Fruit fly (Drosophila melanogaster) whole organism, embryonic: Measurements from ENCODE around the gene CG33489.
A peak's percentile ranks its signal among the peaks of the same experiment; 100 is the strongest.

Experiments used
- B-H2 ChIP-seq: fragments of 200-800 bp; sonication (Bioruptor generic); optimal IDR thresholded peaks from 2 replicates; lab custom pipeline; 2018; ENCODE audit warnings: missing biosample characterization, mild to moderate bottlenecking, missing genetic modification characterization
- BEAF-32 ChIP-seq: fragments of 200-800 bp; sonication (Bioruptor generic); optimal IDR thresholded peaks from 3 replicates; lab custom pipeline; 2017; ENCODE audit warnings: missing biosample characterization, missing genetic modification characterization, mild to moderate bottlenecking, moderate library complexity, missing genetic modification reagents
- Bdp1 ChIP-seq: fragments of 200-800 bp; sonication (Bioruptor generic); optimal IDR thresholded peaks from 3 replicates; lab custom pipeline; 2016; ENCODE audit warnings: missing biosample characterization, missing genetic modification characterization
- CG10543 ChIP-seq: fragments of 200-800 bp; sonication (Bioruptor generic); optimal IDR thresholded peaks from 3 replicates; lab custom pipeline; 2017; ENCODE audit warnings: missing biosample characterization, mild to moderate bottlenecking, missing genetic modification characterization, moderate library complexity
- CG10979 ChIP-seq: fragments of 200-800 bp; sonication (Bioruptor generic); optimal IDR thresholded peaks from 2 replicates; lab custom pipeline; 2018; ENCODE audit warnings: missing biosample characterization, mild to moderate bottlenecking, missing genetic modification characterization, moderate library complexity
- CG11560 ChIP-seq: fragments of 200-800 bp; sonication (Bioruptor generic); IDR thresholded peaks from 3 replicates; pipeline ENCODE4 v1.3.6; 2022; ENCODE audit warnings: missing biosample characterization, missing genetic modification characterization
- CG11696 ChIP-seq: fragments of 200-800 bp; sonication (Bioruptor generic); IDR thresholded peaks from 2 replicates; pipeline ENCODE4 v1.3.6; 2022; ENCODE audit warnings: missing biosample characterization, missing genetic modification characterization
- CG15479 ChIP-seq: fragments of 200-800 bp; sonication (Bioruptor generic); optimal IDR thresholded peaks from 3 replicates; lab custom pipeline; 2019; ENCODE audit warnings: missing biosample characterization, mild to moderate bottlenecking, missing genetic modification characterization, moderate library complexity
- CG16779 ChIP-seq: fragments of 200-800 bp; sonication (Bioruptor generic); IDR thresholded peaks from 2 replicates; pipeline ENCODE4 v1.3.6; 2022; ENCODE audit warnings: missing biosample characterization, missing genetic modification characterization
- CG16815 ChIP-seq: fragments of 200-800 bp; sonication (Bioruptor generic); optimal IDR thresholded peaks from 3 replicates; lab custom pipeline; 2017; ENCODE audit warnings: missing biosample characterization, mild to moderate bottlenecking, missing genetic modification characterization
- CG17186 ChIP-seq: fragments of 200-800 bp; sonication (Bioruptor generic); optimal IDR thresholded peaks from 3 replicates; lab custom pipeline; 2017; ENCODE audit warnings: missing biosample characterization, missing genetic modification reagents, missing genetic modification characterization
- CG17359 ChIP-seq: fragments of 200-800 bp; sonication (Bioruptor generic); optimal IDR thresholded peaks from 3 replicates; lab custom pipeline; 2018; ENCODE audit warnings: missing biosample characterization, mild to moderate bottlenecking, missing genetic modification characterization, moderate library complexity
- CG17802 ChIP-seq: fragments of 200-800 bp; sonication (Bioruptor generic); optimal IDR thresholded peaks from 2 replicates; lab custom pipeline; 2018; ENCODE audit warnings: missing biosample characterization, mild to moderate bottlenecking, missing genetic modification characterization, moderate library complexity
- CG17829 ChIP-seq: fragments of 200-800 bp; optimal IDR thresholded peaks from 2 replicates; lab custom pipeline; 2019; ENCODE audit warnings: missing biosample characterization, mild to moderate bottlenecking, missing genetic modification characterization, moderate library complexity
- CG18011 ChIP-seq: fragments of 200-800 bp; sonication (Bioruptor generic); optimal IDR thresholded peaks from 2 replicates; lab custom pipeline; 2017; ENCODE audit warnings: missing biosample characterization, missing genetic modification characterization, mild to moderate bottlenecking, moderate library complexity, missing genotype
- CG18599 ChIP-seq: fragments of 200-800 bp; sonication (Bioruptor generic); optimal IDR thresholded peaks from 3 replicates; lab custom pipeline; 2017; ENCODE audit warnings: missing biosample characterization, missing genetic modification characterization, mild to moderate bottlenecking, moderate library complexity, missing genetic modification reagents
- CG18764 ChIP-seq: fragments of 200-800 bp; sonication (Bioruptor generic); optimal IDR thresholded peaks from 3 replicates; lab custom pipeline; 2016; ENCODE audit warnings: missing biosample characterization, missing genetic modification characterization
- CG2875 ChIP-seq: fragments of 200-800 bp; sonication (Bioruptor generic); optimal IDR thresholded peaks from 2 replicates; lab custom pipeline; 2017; ENCODE audit warnings: missing biosample characterization, mild to moderate bottlenecking, missing genetic modification characterization, missing genetic modification reagents
- CG3065 ChIP-seq: fragments of 200-800 bp; sonication (Bioruptor generic); optimal IDR thresholded peaks from 2 replicates; lab custom pipeline; 2016; ENCODE audit warnings: missing biosample characterization, missing genetic modification characterization
- CG31365 ChIP-seq: fragments of 200-800 bp; sonication (Bioruptor generic); optimal IDR thresholded peaks from 2 replicates; lab custom pipeline; 2018; ENCODE audit warnings: missing biosample characterization, mild to moderate bottlenecking, missing genetic modification characterization
- CG3407 ChIP-seq: fragments of 200-800 bp; sonication (Bioruptor generic); optimal IDR thresholded peaks from 2 replicates; lab custom pipeline; 2018; ENCODE audit warnings: missing biosample characterization, mild to moderate bottlenecking, missing genetic modification characterization
- CG4707 ChIP-seq: fragments of 200-800 bp; sonication (Bioruptor generic); optimal IDR thresholded peaks from 2 replicates; lab custom pipeline; 2018; ENCODE audit warnings: missing biosample characterization, mild to moderate bottlenecking, missing genetic modification characterization, moderate library complexity
- CG6175 ChIP-seq: fragments of 200-800 bp; sonication (Bioruptor generic); IDR thresholded peaks from 3 replicates; pipeline ENCODE4 v1.3.6; 2022; ENCODE audit warnings: missing biosample characterization, missing genetic modification characterization
- CG7271 ChIP-seq: fragments of 200-800 bp; sonication (Bioruptor generic); optimal IDR thresholded peaks from 2 replicates; lab custom pipeline; 2018; ENCODE audit warnings: missing biosample characterization, mild to moderate bottlenecking, missing genetic modification characterization, moderate library complexity
- CG7357 ChIP-seq: fragments of 200-800 bp; sonication (Bioruptor generic); IDR thresholded peaks from 3 replicates; pipeline ENCODE4 v1.3.6; 2022; ENCODE audit warnings: missing biosample characterization, missing genetic modification characterization
- CG7786 ChIP-seq: fragments of 200-800 bp; sonication (Bioruptor generic); optimal IDR thresholded peaks from 2 replicates; lab custom pipeline; 2016; ENCODE audit warnings: missing biosample characterization, missing genetic modification characterization
- CG7928 ChIP-seq: fragments of 200-800 bp; sonication (Bioruptor generic); optimal IDR thresholded peaks from 2 replicates; lab custom pipeline; 2017; ENCODE audit warnings: missing biosample characterization, mild to moderate bottlenecking, missing genetic modification characterization
- CG8388 ChIP-seq: fragments of 200-800 bp; sonication (Bioruptor generic); optimal IDR thresholded peaks from 2 replicates; lab custom pipeline; 2019; ENCODE audit warnings: missing biosample characterization, mild to moderate bottlenecking, missing genetic modification characterization, moderate library complexity
- Dp ChIP-seq: fragments of 200-800 bp; sonication (Bioruptor generic); optimal IDR thresholded peaks from 2 replicates; lab custom pipeline; 2018; ENCODE audit warnings: missing biosample characterization, mild to moderate bottlenecking, missing genetic modification characterization, moderate library complexity
- Drgx ChIP-seq: fragments of 200-800 bp; sonication (Bioruptor generic); IDR thresholded peaks from 2 replicates; pipeline ENCODE4 v1.3.6; 2022; ENCODE audit warnings: missing biosample characterization, missing genetic modification characterization
- Fer1 ChIP-seq: fragments of 200-800 bp; sonication (Bioruptor generic); optimal IDR thresholded peaks from 2 replicates; lab custom pipeline; 2017; ENCODE audit warnings: missing biosample characterization, mild to moderate bottlenecking, missing genetic modification characterization
- H2.0 ChIP-seq: fragments of 200-800 bp; sonication (Bioruptor generic); IDR thresholded peaks from 2 replicates; pipeline ENCODE4 v1.3.6; 2022; ENCODE audit warnings: missing biosample characterization, missing genetic modification characterization
- Med ChIP-seq: fragments of 200-800 bp; sonication (Bioruptor generic); peaks from one replicate; lab custom pipeline; 2016; ENCODE audit warnings: missing biosample characterization, missing genetic modification characterization, mild to moderate bottlenecking, inconsistent platforms, moderate library complexity
- Oli ChIP-seq: fragments of 200-800 bp; sonication (Bioruptor generic); optimal IDR thresholded peaks from 2 replicates; lab custom pipeline; 2018; ENCODE audit warnings: missing biosample characterization, mild to moderate bottlenecking, missing genetic modification characterization, moderate library complexity
- Rfx ChIP-seq: fragments of 200-800 bp; sonication (Bioruptor generic); IDR thresholded peaks from 2 replicates; pipeline ENCODE4 v1.3.6; 2022; ENCODE audit warnings: missing biosample characterization, missing genetic modification characterization
- Ssrp ChIP-seq: fragments of 200-800 bp; sonication (Bioruptor generic); optimal IDR thresholded peaks from 2 replicates; lab custom pipeline; 2018; ENCODE audit warnings: missing biosample characterization, mild to moderate bottlenecking, missing genetic modification characterization, moderate library complexity
- YL-1 ChIP-seq: fragments of 200-800 bp; sonication (Bioruptor generic); optimal IDR thresholded peaks from 3 replicates; lab custom pipeline; 2017; ENCODE audit warnings: missing biosample characterization, mild to moderate bottlenecking, missing genetic modification characterization
- ap ChIP-seq: fragments of 200-800 bp; sonication (Bioruptor generic); IDR thresholded peaks from 2 replicates; pipeline ENCODE4 v1.3.6; 2022; ENCODE audit warnings: missing biosample characterization, missing genetic modification characterization
- chif ChIP-seq, 2 experiments: fragments of 200-800 bp; sonication (Bioruptor generic); optimal IDR thresholded peaks; 3 replicates each; lab custom pipeline; 2016; ENCODE audit warnings: missing biosample characterization in 2 of 2, missing genetic modification characterization in 2 of 2
- crol ChIP-seq: fragments of 200-800 bp; sonication (Bioruptor generic); IDR thresholded peaks from 2 replicates; pipeline ENCODE4 v1.3.6; 2022; ENCODE audit warnings: missing biosample characterization, missing genetic modification characterization
- crp ChIP-seq, 2 experiments: fragments of 200-800 bp; sonication (Bioruptor generic); optimal IDR thresholded peaks; 2 replicates in 1 of 2; 3 replicates in 1 of 2; lab custom pipeline; 2017; ENCODE audit warnings: missing biosample characterization in 2 of 2, missing genetic modification characterization in 2 of 2, mild to moderate bottlenecking in 1 of 2, moderate library complexity in 1 of 2
- disco-r ChIP-seq: fragments of 200-800 bp; sonication (Bioruptor generic); optimal IDR thresholded peaks from 2 replicates; lab custom pipeline; 2016; ENCODE audit warnings: missing biosample characterization, missing genetic modification characterization
- kay ChIP-seq: fragments of 200-800 bp; sonication (Bioruptor generic); optimal IDR thresholded peaks from 2 replicates; lab custom pipeline; 2016; ENCODE audit warnings: missing biosample characterization, missing genetic modification characterization
- mirr ChIP-seq: fragments of 200-800 bp; sonication (Bioruptor generic); optimal IDR thresholded peaks from 3 replicates; lab custom pipeline; 2018; ENCODE audit warnings: missing biosample characterization, mild to moderate bottlenecking, missing genetic modification characterization
- nerfin-2 ChIP-seq: fragments of 200-800 bp; sonication (Bioruptor generic); IDR thresholded peaks from 2 replicates; pipeline ENCODE4 v1.3.6; 2022; ENCODE audit warnings: missing biosample characterization, missing genetic modification characterization; ENCODE audit not compliant: partially characterized antibody
- pho ChIP-seq: fragments of 200-800 bp; sonication (Bioruptor generic); optimal IDR thresholded peaks from 2 replicates; lab custom pipeline; 2016; ENCODE audit warnings: missing biosample characterization, missing genetic modification characterization
- run ChIP-seq: fragments of 200-800 bp; sonication (Bioruptor generic); optimal IDR thresholded peaks from 3 replicates; lab custom pipeline; 2018; ENCODE audit warnings: missing biosample characterization, mild to moderate bottlenecking, missing genetic modification characterization
- sr ChIP-seq: fragments of 200-800 bp; sonication (Bioruptor generic); IDR thresholded peaks from 3 replicates; pipeline ENCODE4 v1.3.6; 2022; ENCODE audit warnings: missing biosample characterization, missing genetic modification characterization
- tgo ChIP-seq: fragments of 200-800 bp; sonication (Bioruptor generic); IDR thresholded peaks from 3 replicates; pipeline ENCODE4 v1.3.6; 2022; ENCODE audit warnings: missing biosample characterization, missing genetic modification characterization
- wor ChIP-seq: fragments of 200-800 bp; sonication (Bioruptor generic); IDR thresholded peaks from 2 replicates; pipeline ENCODE4 v1.3.6; 2022; ENCODE audit warnings: missing biosample characterization, missing genetic modification characterization

Gene CG33489

dm6 chr3L:11623245-11623883 lies 46.5 kb upstream of the CG33489 start (continued):
- TF ChIP-seq CG17829, result no peak
- no peak for TF ChIP-seq CG16779 (GFP tag; lab: Robert Waterston, UW)
- peak in 1 of 2 experiments; percentile 87 for TF ChIP-seq crp (GFP tag; optimal IDR thresholded peaks at IDR 0.05; lab: Kevin White, UChicago)
- no peak for TF ChIP-seq kay (GFP tag; lab: Kevin White, UChicago)
- TF ChIP-seq CG7786, result no peak
- no peak for TF ChIP-seq CG31365
- TF ChIP-seq CG16815, result no peak
- no peak for TF ChIP-seq Ssrp (tag; lab: Kevin White, UChicago)
- no peak for TF ChIP-seq CG18011 (GFP tag; lab: Kevin White, UChicago)
- TF ChIP-seq Dp (GFP tag; lab: Kevin White, UChicago), result peak; percentile 18
- no peak for TF ChIP-seq CG3407
- peak; percentile 27 for TF ChIP-seq Med (GFP tag; lab: Kevin White, UChicago)
- TF ChIP-seq chif (GFP tag; optimal IDR thresholded peaks at IDR 0.05; lab: Kevin White, UChicago), result no peak
- TF ChIP-seq B-H2 (GFP tag; lab: Kevin White, UChicago), result peak; percentile 15
- TF ChIP-seq pho (GFP tag; lab: Kevin White, UChicago), result no peak
- TF ChIP-seq Fer1, result peak; percentile 20
- no peak for TF ChIP-seq disco-r
- no peak for TF ChIP-seq CG3065 (GFP tag; lab: Kevin White, UChicago)
- no peak for TF ChIP-seq CG7357 (GFP tag; lab: Robert Waterston, UW)
- no peak for TF ChIP-seq CG6175
- no peak for TF ChIP-seq CG11560 (tag; lab: Robert Waterston, UW)
- TF ChIP-seq Oli (tag; lab: Kevin White, UChicago), result no peak
- TF ChIP-seq sr (GFP tag; lab: Robert Waterston, UW), result no peak
- no peak for TF ChIP-seq CG17802 (tag; lab: Kevin White, UChicago)
- peak; percentile 17 for TF ChIP-seq BEAF-32 (GFP tag; lab: Kevin White, UChicago)
- no peak for TF ChIP-seq CG2875 (GFP tag; lab: Kevin White, UChicago)
- no peak for TF ChIP-seq run
- TF ChIP-seq CG15479, result no peak
- no peak for TF ChIP-seq CG7271 (tag; lab: Kevin White, UChicago)
- no peak for TF ChIP-seq nerfin-2 (GFP tag; lab: Robert Waterston, UW)
- TF ChIP-seq YL-1 (GFP tag; lab: Kevin White, UChicago), result no peak
- TF ChIP-seq H2.0 (GFP tag; lab: Robert Waterston, UW), result no peak
- TF ChIP-seq tgo, result no peak
- TF ChIP-seq Drgx (GFP tag; lab: Robert Waterston, UW), result 0 out of 2 replicates have a peak, but pooled peaks have one; percentile 23
- TF ChIP-seq ap, result no peak
- no peak for TF ChIP-seq CG10979 (tag; lab: Kevin White, UChicago)
- TF ChIP-seq CG10543 (GFP tag; lab: Kevin White, UChicago), result no peak
- TF ChIP-seq Rfx (GFP tag; lab: Robert Waterston, UW), result no peak
- TF ChIP-seq CG18599, result no peak
- TF ChIP-seq CG7928 (GFP tag; lab: Kevin White, UChicago), result peak; percentile 94
- no peak for TF ChIP-seq CG18764
- no peak for TF ChIP-seq CG17359 (tag; lab: Kevin White, UChicago)
- TF ChIP-seq CG17186, result no peak
- TF ChIP-seq crol (GFP tag; lab: Robert Waterston, UW), result no peak
- no peak for TF ChIP-seq CG4707 (GFP tag; lab: Kevin White, UChicago)
- TF ChIP-seq CG8388 (GFP tag; lab: Kevin White, UChicago), result no peak
- TF ChIP-seq Bdp1, result no peak
- no peak for TF ChIP-seq mirr (GFP tag; lab: Kevin White, UChicago)
- TF ChIP-seq CG11696, result no peak
- TF ChIP-seq wor, result no peak
